Worm (Caenorhabditis elegans): Measurements from ENCODE around the gene somi-1.

The somi-1 gene

DNA sequence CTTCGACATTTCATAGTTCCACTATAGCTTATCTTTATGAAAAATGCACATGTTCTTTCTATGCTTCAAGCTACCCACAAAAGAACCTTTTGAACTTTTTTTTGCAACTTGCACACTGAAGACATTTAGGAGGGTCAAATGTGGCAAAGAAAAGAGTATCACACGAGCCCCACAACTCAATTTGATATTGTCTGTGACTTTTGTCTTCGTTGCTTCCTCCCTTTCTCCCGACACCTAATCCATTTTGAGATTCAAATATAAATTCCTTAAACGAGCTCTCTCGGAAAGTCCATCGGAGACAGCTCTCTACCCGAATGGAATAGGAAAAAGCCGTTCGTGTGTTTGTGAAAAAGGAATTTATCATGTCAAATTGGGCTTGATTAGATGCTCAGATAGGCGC lies 40.9 kb downstream of the somi-1 start:
- TF ChIP-seq elt-3 (tag; optimal IDR thresholded peaks at IDR 0.05) (no peak), ztf-11 (tag; optimal IDR thresholded peaks at IDR 0.05) (no peak), lin-11 (tag; optimal IDR thresholded peaks at IDR 0.05) (no peak), ztf-4 (tag; optimal IDR thresholded peaks at IDR 0.05) (no peak), F13H6.1 (tag; optimal IDR thresholded peaks at IDR 0.05) (no peak), ama-1 (optimal IDR thresholded peaks at IDR 0.05) (no peak), dmd-4 (tag; optimal IDR thresholded peaks at IDR 0.05) (no peak), blmp-1 (tag; optimal IDR thresholded peaks at IDR 0.05; ENCODE audit: insufficient read depth) (no peak), R02D3.7 (tag; optimal IDR thresholded peaks at IDR 0.05) (no peak), nhr-10 (tag; optimal IDR thresholded peaks at IDR 0.05) (no peak), lin-39 (tag; optimal IDR thresholded peaks at IDR 0.05) (no peak), nhr-129 (tag; optimal IDR thresholded peaks at IDR 0.05) (no peak), egl-27 (tag; optimal IDR thresholded peaks at IDR 0.05) (no peak), nhr-11 (tag; optimal IDR thresholded peaks at IDR 0.05) (no peak), ZK546.5 (tag; optimal IDR thresholded peaks at IDR 0.05) (no peak), elt-1 (tag; optimal IDR thresholded peaks at IDR 0.05) (no peak), mab-5 (tag; optimal IDR thresholded peaks at IDR 0.05) (no peak), sem-4 (tag; optimal IDR thresholded peaks at IDR 0.05) (no peak), gmeb-1 (tag; optimal IDR thresholded peaks at IDR 0.05) (no peak), unc-62 (GFP tag; optimal IDR thresholded peaks at IDR 0.05) (no peak)

DNA sequence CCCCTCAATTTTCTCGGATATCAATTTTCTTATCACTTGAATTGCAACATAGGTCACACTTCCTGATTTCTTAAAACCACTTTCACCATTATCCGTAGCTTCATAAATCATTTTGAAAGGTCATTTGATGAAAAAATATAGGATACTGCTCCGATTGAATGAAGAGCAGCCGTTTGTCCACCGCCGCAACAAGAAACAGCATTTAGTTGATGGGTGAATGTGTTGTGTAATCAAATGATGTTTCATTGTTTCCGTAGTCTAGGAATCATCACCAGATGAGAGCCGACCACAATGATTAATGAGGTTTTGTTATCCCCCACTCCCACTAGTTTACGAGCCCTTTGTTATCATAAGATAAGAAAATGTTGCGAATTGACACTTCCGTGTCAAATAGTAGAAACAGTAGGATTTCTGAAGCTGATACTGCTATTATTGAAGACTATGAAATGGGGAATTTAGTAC lies 45.3 kb downstream of the somi-1 start, which contains the start of gene twk-43:
Gene twk-43 (plus strand): TSS at position 412 of the 462 bp plus-strand sequence.
- TF ChIP-seq aly-2 (tag; optimal IDR thresholded peaks at IDR 0.05) (no peak), nhr-77 (tag; optimal IDR thresholded peaks at IDR 0.05) (no peak), nhr-23 (tag; optimal IDR thresholded peaks at IDR 0.05) (no peak), mab-5 (tag; optimal IDR thresholded peaks at IDR 0.05) (peak; percentile 75), fos-1 (tag; optimal IDR thresholded peaks at IDR 0.05) (no peak), unc-62 (GFP tag; optimal IDR thresholded peaks at IDR 0.05) (no peak), ceh-16 (tag; optimal IDR thresholded peaks at IDR 0.05) (no peak), sem-4 (tag; optimal IDR thresholded peaks at IDR 0.05) (peak; percentile 54), skn-1 (tag; optimal IDR thresholded peaks at IDR 0.05) (no peak), egl-27 (tag; optimal IDR thresholded peaks at IDR 0.05) (no peak), nhr-12 (tag; optimal IDR thresholded peaks at IDR 0.05) (no peak), nhr-25 (tag; optimal IDR thresholded peaks at IDR 0.05) (no peak), lin-39 (tag; optimal IDR thresholded peaks at IDR 0.05) (no peak), ztf-11 (tag; optimal IDR thresholded peaks at IDR 0.05) (no peak), ztf-1 (GFP tag; conservative IDR thresholded peaks at IDR 0.05) (no peak), F13H6.1 (tag; optimal IDR thresholded peaks at IDR 0.05) (peak; percentile 19), sma-9 (GFP tag; optimal IDR thresholded peaks at IDR 0.05) (peak; percentile 13), sma-9 (tag; optimal IDR thresholded peaks at IDR 0.05) (no peak)

DNA sequence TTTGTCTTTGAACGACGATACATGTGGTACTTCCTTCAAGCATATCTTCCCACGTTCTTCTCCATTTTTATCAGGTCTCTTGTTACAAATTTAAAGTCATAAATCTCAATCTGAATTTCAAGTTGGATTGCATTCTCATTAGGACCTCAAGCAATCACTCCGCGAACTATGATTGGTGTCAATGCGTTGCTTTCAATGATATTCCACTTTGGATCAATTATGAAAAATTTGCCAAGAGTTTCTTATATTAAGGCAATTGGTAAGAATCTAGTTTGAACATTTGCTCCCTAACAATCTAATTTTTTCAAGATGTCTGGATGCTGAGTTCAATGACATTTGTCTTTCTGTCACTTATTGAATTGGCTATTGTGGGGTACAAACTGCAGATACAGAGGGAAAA lies 49.0 kb downstream of the somi-1 start:
- TF ChIP-seq elt-1 (tag; optimal IDR thresholded peaks at IDR 0.05): no peak
- no peak for TF ChIP-seq lin-11 (tag; optimal IDR thresholded peaks at IDR 0.05)
- no peak for TF ChIP-seq nhr-21 (tag; optimal IDR thresholded peaks at IDR 0.05)
- TF ChIP-seq unc-55 (GFP tag; optimal IDR thresholded peaks at IDR 0.05): no peak
- TF ChIP-seq unc-39 (tag; optimal IDR thresholded peaks at IDR 0.05): no peak
- TF ChIP-seq C34F6.9 (tag; optimal IDR thresholded peaks at IDR 0.05): no peak

DNA sequence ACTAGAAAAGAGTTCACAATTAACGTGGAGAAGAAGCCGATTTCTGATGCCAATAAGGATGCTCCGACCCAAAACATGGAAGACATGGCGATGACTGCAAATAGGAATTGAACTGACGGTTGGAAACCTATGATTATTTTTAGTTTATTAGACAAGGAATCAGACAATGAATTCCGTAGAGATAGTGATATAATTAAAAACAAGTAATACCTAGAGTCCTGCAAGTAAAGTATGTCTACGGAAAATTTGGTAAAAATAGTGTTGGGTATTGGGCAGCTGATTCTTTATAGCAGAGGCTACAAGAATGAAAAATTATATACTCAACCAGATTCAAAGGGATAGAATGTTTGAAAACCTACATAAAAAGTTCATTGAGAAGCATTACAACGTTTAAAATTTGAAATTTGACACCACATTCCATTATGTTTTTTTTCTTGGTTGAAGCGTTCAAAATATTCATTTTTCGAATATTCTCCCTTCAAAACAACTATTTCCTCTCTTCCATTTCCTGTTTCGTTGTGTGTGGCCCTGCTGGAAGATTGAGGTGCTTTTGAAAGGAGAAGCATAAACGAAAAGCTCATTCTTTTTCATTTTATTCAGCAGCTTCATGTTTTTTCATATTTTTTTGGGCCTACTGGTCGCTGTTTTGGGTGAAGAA lies 51.4 kb downstream of the somi-1 start, which contains the start of the genes str-4 and lgc-48:
Gene str-4 (minus strand): TSS at position 101 of the 658 bp plus-strand sequence.
Gene lgc-48 (plus strand): TSS at position 608 of the 658 bp plus-strand sequence.
- TF ChIP-seq mab-5 (tag; optimal IDR thresholded peaks at IDR 0.05) (no peak), unc-62 (GFP tag; optimal IDR thresholded peaks at IDR 0.05) (no peak), nhr-11 (tag; optimal IDR thresholded peaks at IDR 0.05) (no peak), lin-11 (tag; optimal IDR thresholded peaks at IDR 0.05) (no peak), dmd-4 (tag; optimal IDR thresholded peaks at IDR 0.05) (no peak), snpc-4 (tag; optimal IDR thresholded peaks at IDR 0.05) (no peak), sma-9 (GFP tag; optimal IDR thresholded peaks at IDR 0.05) (no peak), sma-9 (tag; optimal IDR thresholded peaks at IDR 0.05) (no peak), nhr-23 (tag; optimal IDR thresholded peaks at IDR 0.05) (no peak), lin-39 (tag; optimal IDR thresholded peaks at IDR 0.05) (no peak), fos-1 (tag; optimal IDR thresholded peaks at IDR 0.05) (no peak), nhr-237 (tag; optimal IDR thresholded peaks at IDR 0.05) (no peak), zag-1 (tag; optimal IDR thresholded peaks at IDR 0.05) (no peak), unc-55 (GFP tag; optimal IDR thresholded peaks at IDR 0.05) (no peak), nhr-10 (tag; optimal IDR thresholded peaks at IDR 0.05) (no peak), mdl-1 (tag; optimal IDR thresholded peaks at IDR 0.05) (no peak)

Data from whole organism, L2 larva.